Worm (Caenorhabditis elegans) whole organism, L1 larva: ENCODE results near the gene rga-9.

ENCODE experiments used
- C04F5.9 ChIP-seq: sonication (generic microtip); optimal IDR thresholded peaks from 2 replicates; lab custom pipeline; 2016; ENCODE audit warnings: missing genetic modification characterization, missing compliant biosample characterization
- ces-1 ChIP-seq: fragments of 150-350 bp; optimal IDR thresholded peaks from 2 replicates; lab custom pipeline; 2014; ENCODE audit warnings: missing biosample characterization, missing genetic modification reagents, missing genetic modification characterization
- dsc-1 ChIP-seq: sonication (generic microtip); optimal IDR thresholded peaks from 2 replicates; lab custom pipeline; 2016; ENCODE audit warnings: mild to moderate bottlenecking, missing genetic modification characterization, missing compliant biosample characterization
- fkh-10 ChIP-seq: sonication (generic microtip); optimal IDR thresholded peaks from 2 replicates; lab custom pipeline; 2017; ENCODE audit warnings: missing biosample characterization, missing genetic modification reagents, missing genetic modification characterization
- fkh-8 ChIP-seq: sonication (generic microtip); optimal IDR thresholded peaks from 2 replicates; lab custom pipeline; 2016; ENCODE audit warnings: mild to moderate bottlenecking, missing genetic modification characterization, missing compliant biosample characterization
- fos-1 ChIP-seq: fragments of 150-350 bp; optimal IDR thresholded peaks from 2 replicates; lab custom pipeline; 2014; ENCODE audit warnings: missing biosample characterization, missing genetic modification characterization
- lin-39 ChIP-seq: fragments of 150-350 bp; optimal IDR thresholded peaks from 2 replicates; lab custom pipeline; 2014; ENCODE audit warnings: missing biosample characterization, missing genetic modification reagents, missing genetic modification characterization
- lir-3 ChIP-seq: sonication (generic microtip); optimal IDR thresholded peaks from 2 replicates; lab custom pipeline; 2016; ENCODE audit warnings: mild to moderate bottlenecking, missing genetic modification characterization, moderate library complexity, missing compliant biosample characterization; ENCODE audit not compliant: poor library complexity
- nhr-76 ChIP-seq: sonication (generic microtip); optimal IDR thresholded peaks from 2 replicates; lab custom pipeline; 2017; ENCODE audit warnings: missing biosample characterization, missing genetic modification characterization
- skn-1 ChIP-seq: fragments of 150-350 bp; optimal IDR thresholded peaks from 2 replicates; lab custom pipeline; 2014; ENCODE audit warnings: missing biosample characterization, missing genetic modification characterization
- unc-130 ChIP-seq: fragments of 150-350 bp; optimal IDR thresholded peaks from 2 replicates; lab custom pipeline; 2017; ENCODE audit warnings: missing biosample characterization, missing genetic modification characterization, inconsistent platforms
- unc-62 ChIP-seq: fragments of 150-350 bp; optimal IDR thresholded peaks from 2 replicates; lab custom pipeline; 2014; ENCODE audit warnings: missing biosample characterization, missing genetic modification reagents, missing genetic modification characterization

ce11 chrII:15255801-15256200 is 12.2 kb upstream of the rga-9 start:
- TF ChIP-seq lir-3 (tag; lab: Kevin White, UChicago), result peak; percentile 61
- TF ChIP-seq skn-1 (tag; lab: Kevin White, UChicago), result no peak
- TF ChIP-seq unc-62 (GFP tag; lab: Kevin White, UChicago), result no peak
- no peak for TF ChIP-seq C04F5.9 (tag; lab: Kevin White, UChicago)
- peak; percentile 56 for TF ChIP-seq fkh-8
- TF ChIP-seq fos-1 (tag; lab: Kevin White, UChicago), result no peak
- TF ChIP-seq fkh-10 (GFP tag; lab: Kevin White, UChicago), result no peak
- TF ChIP-seq dsc-1, result no peak
- TF ChIP-seq lin-39 (tag; lab: Kevin White, UChicago), result no peak
- TF ChIP-seq nhr-76 (tag; lab: Kevin White, UChicago), result no peak
- no peak for TF ChIP-seq ces-1
- no peak for TF ChIP-seq unc-130 (tag; lab: Kevin White, UChicago)
